Worm (Caenorhabditis elegans): Measurements from ENCODE around the gene C05C12.4.

Gene C05C12.4

ce11 chrIV:11284102-11284531 is 36.2 kb upstream of the C05C12.4 start (continued):
- TF ChIP-seq elt-2 (tag; optimal IDR thresholded peaks at IDR 0.05): peak; percentile 98
- TF ChIP-seq skn-1 (tag; optimal IDR thresholded peaks at IDR 0.05): peak; percentile 42
- TF ChIP-seq eor-1 (tag; optimal IDR thresholded peaks at IDR 0.05): no peak
- peak; percentile 78 for TF ChIP-seq jun-1 (tag; optimal IDR thresholded peaks at IDR 0.05)
- TF ChIP-seq ceh-28 (tag; optimal IDR thresholded peaks at IDR 0.05): no peak
- TF ChIP-seq fkh-2 (tag; optimal IDR thresholded peaks at IDR 0.05): no peak
- no peak for TF ChIP-seq elt-3 (tag; optimal IDR thresholded peaks at IDR 0.05)
- no peak for TF ChIP-seq tbx-2 (tag; optimal IDR thresholded peaks at IDR 0.05)
- TF ChIP-seq ZK546.5 (tag; optimal IDR thresholded peaks at IDR 0.05): no peak
- no peak for TF ChIP-seq unc-39 (tag; optimal IDR thresholded peaks at IDR 0.05)
- no peak for TF ChIP-seq lin-15B (tag; optimal IDR thresholded peaks at IDR 0.05)
- no peak for TF ChIP-seq nhr-25 (tag; optimal IDR thresholded peaks at IDR 0.05)
- TF ChIP-seq egl-5 (tag; optimal IDR thresholded peaks at IDR 0.05): no peak
- no peak for TF ChIP-seq nhr-77 (tag; optimal IDR thresholded peaks at IDR 0.05)
- peak; percentile 53 for TF ChIP-seq fos-1 (tag; optimal IDR thresholded peaks at IDR 0.05)
- TF ChIP-seq R02D3.7 (tag; optimal IDR thresholded peaks at IDR 0.05): no peak
- no peak for TF ChIP-seq hmg-11 (tag; optimal IDR thresholded peaks at IDR 0.05)
- TF ChIP-seq elt-1 (tag; optimal IDR thresholded peaks at IDR 0.05): no peak
- no peak for TF ChIP-seq snpc-4 (tag; optimal IDR thresholded peaks at IDR 0.05)
- TF ChIP-seq sea-2 (GFP tag; optimal IDR thresholded peaks at IDR 0.05): no peak
- no peak for TF ChIP-seq ceh-16 (tag; optimal IDR thresholded peaks at IDR 0.05)
- TF ChIP-seq mdl-1 (tag; optimal IDR thresholded peaks at IDR 0.05): no peak
- TF ChIP-seq lsy-12 (tag; optimal IDR thresholded peaks at IDR 0.05): no peak
- TF ChIP-seq nhr-67 (tag; optimal IDR thresholded peaks at IDR 0.05): no peak

ce11 chrIV:11276026-11276425 is 28.1 kb upstream of the C05C12.4 start:
- TF ChIP-seq ztf-4 (tag; optimal IDR thresholded peaks at IDR 0.05): no peak
- TF ChIP-seq nhr-11 (tag; optimal IDR thresholded peaks at IDR 0.05): no peak
- no peak for TF ChIP-seq unc-62 (GFP tag; optimal IDR thresholded peaks at IDR 0.05)
- no peak for TF ChIP-seq mdl-1 (tag; optimal IDR thresholded peaks at IDR 0.05)
- TF ChIP-seq nhr-76 (tag; optimal IDR thresholded peaks at IDR 0.05): no peak
- TF ChIP-seq pha-4 (tag; optimal IDR thresholded peaks at IDR 0.05): no peak
- no peak for TF ChIP-seq mml-1 (tag; optimal IDR thresholded peaks at IDR 0.05)
- no peak for TF ChIP-seq fkh-10 (GFP tag; optimal IDR thresholded peaks at IDR 0.05)
- TF ChIP-seq nhr-12 (tag; optimal IDR thresholded peaks at IDR 0.05): no peak
- no peak for TF ChIP-seq ama-1 (optimal IDR thresholded peaks at IDR 0.05)
- TF ChIP-seq jun-1 (tag; optimal IDR thresholded peaks at IDR 0.05): no peak
- TF ChIP-seq R02D3.7 (tag; optimal IDR thresholded peaks at IDR 0.05): no peak
- TF ChIP-seq lin-15B (tag; optimal IDR thresholded peaks at IDR 0.05): no peak
- no peak for TF ChIP-seq nhr-237 (tag; optimal IDR thresholded peaks at IDR 0.05)
- no peak for TF ChIP-seq nhr-67 (tag; optimal IDR thresholded peaks at IDR 0.05)
- no peak for TF ChIP-seq lsy-12 (tag; optimal IDR thresholded peaks at IDR 0.05)
- TF ChIP-seq elt-3 (tag; optimal IDR thresholded peaks at IDR 0.05): no peak
- no peak for TF ChIP-seq nfya-1 (tag; optimal IDR thresholded peaks at IDR 0.05; ENCODE audit: insufficient read depth)
- TF ChIP-seq elt-1 (tag; optimal IDR thresholded peaks at IDR 0.05): no peak

- TF ChIP-seq nhr-237 (tag; optimal IDR thresholded peaks at IDR 0.05): no peak
- no peak for TF ChIP-seq fkh-2 (tag; optimal IDR thresholded peaks at IDR 0.05)
- TF ChIP-seq daf-12 (tag; optimal IDR thresholded peaks at IDR 0.05): no peak
- no peak for TF ChIP-seq nfya-1 (tag; optimal IDR thresholded peaks at IDR 0.05; ENCODE audit: insufficient read depth)
- TF ChIP-seq unc-62 (GFP tag; optimal IDR thresholded peaks at IDR 0.05): no peak
- no peak for TF ChIP-seq aly-2 (tag; optimal IDR thresholded peaks at IDR 0.05)
- TF ChIP-seq pqm-1 (tag; optimal IDR thresholded peaks at IDR 0.05): no peak
- TF ChIP-seq pha-4 (tag; optimal IDR thresholded peaks at IDR 0.05): no peak
- no peak for TF ChIP-seq lin-39 (tag; optimal IDR thresholded peaks at IDR 0.05)
- no peak for TF ChIP-seq snpc-4 (tag; optimal IDR thresholded peaks at IDR 0.05)
- no peak for TF ChIP-seq fkh-10 (GFP tag; optimal IDR thresholded peaks at IDR 0.05)
- no peak for TF ChIP-seq ZK546.5 (tag; optimal IDR thresholded peaks at IDR 0.05)
- no peak for TF ChIP-seq nhr-67 (tag; optimal IDR thresholded peaks at IDR 0.05)
- no peak for TF ChIP-seq tbx-2 (tag; optimal IDR thresholded peaks at IDR 0.05)
- TF ChIP-seq nhr-76 (tag; optimal IDR thresholded peaks at IDR 0.05): no peak
- TF ChIP-seq ztf-11 (tag; optimal IDR thresholded peaks at IDR 0.05): no peak
- TF ChIP-seq egl-5 (tag; optimal IDR thresholded peaks at IDR 0.05): no peak
Measured at ce11 chrIV:11273151-11273550, 25.3 kb upstream of the C05C12.4 start, which contains the start of gene gtl-2. Gene gtl-2, plus strand, starts transcription at chrIV:11273451.

All from whole organism, L3 larva.